Fruit fly (Drosophila melanogaster) whole organism, embryonic: ENCODE measurements around the gene Ask1.

ENCODE experiments used
- ATbp ChIP-seq: fragments of 200-800 bp; sonication (Bioruptor generic); optimal IDR thresholded peaks from 2 replicates; lab custom pipeline; 2017; ENCODE audit warnings: missing biosample characterization, mild to moderate bottlenecking, missing genetic modification characterization, missing genetic modification reagents
- Atf6 ChIP-seq: fragments of 200-800 bp; sonication (Bioruptor generic); IDR thresholded peaks from 2 replicates; pipeline ENCODE4 v1.3.6; 2022; ENCODE audit warnings: missing biosample characterization, missing genetic modification characterization
- CG12769 ChIP-seq: fragments of 200-800 bp; sonication (Bioruptor generic); optimal IDR thresholded peaks from 2 replicates; lab custom pipeline; 2019; ENCODE audit warnings: missing biosample characterization, mild to moderate bottlenecking, missing genetic modification characterization, moderate library complexity
- CG13775 ChIP-seq: fragments of 200-800 bp; sonication (Bioruptor generic); optimal IDR thresholded peaks from 3 replicates; lab custom pipeline; 2017; ENCODE audit warnings: missing biosample characterization, mild to moderate bottlenecking, missing genetic modification characterization
- CG14667 ChIP-seq: fragments of 200-800 bp; sonication (Bioruptor generic); IDR thresholded peaks from 2 replicates; pipeline ENCODE4 v1.3.6; 2022; ENCODE audit warnings: missing biosample characterization, missing genetic modification characterization
- CG15479 ChIP-seq: fragments of 200-800 bp; sonication (Bioruptor generic); optimal IDR thresholded peaks from 3 replicates; lab custom pipeline; 2019; ENCODE audit warnings: missing biosample characterization, mild to moderate bottlenecking, missing genetic modification characterization, moderate library complexity
- CG15514 ChIP-seq: fragments of 200-800 bp; sonication (Bioruptor generic); optimal IDR thresholded peaks from 3 replicates; lab custom pipeline; 2017; ENCODE audit warnings: missing biosample characterization, missing genetic modification characterization, mild to moderate bottlenecking, moderate library complexity, missing genetic modification reagents
- CG18262 ChIP-seq: fragments of 200-800 bp; optimal IDR thresholded peaks from 3 replicates; lab custom pipeline; 2019; ENCODE audit warnings: missing biosample characterization, mild to moderate bottlenecking, missing genetic modification characterization, moderate library complexity
- CG32532 ChIP-seq: fragments of 200-800 bp; sonication (Bioruptor generic); IDR thresholded peaks from 2 replicates; pipeline ENCODE4 v1.3.6; 2022; ENCODE audit warnings: missing biosample characterization, missing genetic modification characterization
- CG33213 ChIP-seq: fragments of 200-800 bp; sonication (Bioruptor generic); optimal IDR thresholded peaks from 3 replicates; lab custom pipeline; 2016; ENCODE audit warnings: missing biosample characterization, missing genetic modification characterization
- CG34224 ChIP-seq: fragments of 200-800 bp; sonication (Bioruptor generic); IDR thresholded peaks from 3 replicates; pipeline ENCODE4 v1.3.6; 2022; ENCODE audit warnings: missing biosample characterization, missing genetic modification characterization; ENCODE audit not compliant: partially characterized antibody
- CG3726 ChIP-seq: fragments of 200-800 bp; sonication (Bioruptor generic); IDR thresholded peaks from 3 replicates; pipeline ENCODE4, ENCODE4 v1.3.6; 2022; ENCODE audit warnings: missing biosample characterization, missing genetic modification characterization
- CG6683 ChIP-seq: fragments of 200-800 bp; sonication (Bioruptor generic); optimal IDR thresholded peaks from 2 replicates; lab custom pipeline; 2017; ENCODE audit warnings: missing biosample characterization, mild to moderate bottlenecking, missing genetic modification characterization, missing genetic modification reagents
- CG6854 ChIP-seq: fragments of 200-800 bp; sonication (Bioruptor generic); optimal IDR thresholded peaks from 3 replicates; lab custom pipeline; 2017; ENCODE audit warnings: missing biosample characterization, mild to moderate bottlenecking, missing genetic modification characterization
- CG7745 ChIP-seq: fragments of 200-800 bp; sonication (Bioruptor generic); optimal IDR thresholded peaks from 2 replicates; lab custom pipeline; 2018; ENCODE audit warnings: missing biosample characterization, mild to moderate bottlenecking, missing genetic modification characterization, moderate library complexity
- CG7839 ChIP-seq: fragments of 200-800 bp; sonication (Bioruptor generic); optimal IDR thresholded peaks from 3 replicates; lab custom pipeline; 2018; ENCODE audit warnings: missing biosample characterization, mild to moderate bottlenecking, missing genetic modification characterization, moderate library complexity
- CG8765 ChIP-seq: fragments of 200-800 bp; sonication (Bioruptor generic); IDR thresholded peaks from 2 replicates; pipeline ENCODE4 v1.3.6; 2022; ENCODE audit warnings: missing biosample characterization, missing genetic modification characterization
- CHES-1-like ChIP-seq: fragments of 200-800 bp; sonication (Bioruptor generic); optimal IDR thresholded peaks from 2 replicates; lab custom pipeline; 2016; ENCODE audit warnings: missing biosample characterization, missing genetic modification characterization
- Doc2 ChIP-seq: fragments of 200-800 bp; sonication (Bioruptor generic); IDR thresholded peaks from 2 replicates; pipeline ENCODE4 v1.3.6; 2022; ENCODE audit warnings: missing biosample characterization, missing genetic modification characterization
- Eip74EF ChIP-seq, 2 experiments: fragments of 200-800 bp in 1 of 2; fragments of >200 bp in 1 of 2; sonication (Bioruptor generic) in 1 of 2; optimal IDR thresholded peaks; 2 replicates each; lab custom pipeline; 2017 to 2019; ENCODE audit warnings: missing biosample characterization in 2 of 2, missing genetic modification characterization in 2 of 2, mild to moderate bottlenecking in 1 of 2, moderate library complexity in 1 of 2
- Fer1 ChIP-seq: fragments of 200-800 bp; sonication (Bioruptor generic); optimal IDR thresholded peaks from 2 replicates; lab custom pipeline; 2017; ENCODE audit warnings: missing biosample characterization, mild to moderate bottlenecking, missing genetic modification characterization
- H15 ChIP-seq: fragments of 200-800 bp; sonication (Bioruptor generic); IDR thresholded peaks from 3 replicates; pipeline ENCODE4 v1.3.6; 2022; ENCODE audit warnings: missing biosample characterization, missing genetic modification characterization
- H2.0 ChIP-seq: fragments of 200-800 bp; sonication (Bioruptor generic); IDR thresholded peaks from 2 replicates; pipeline ENCODE4 v1.3.6; 2022; ENCODE audit warnings: missing biosample characterization, missing genetic modification characterization
- HLHmδ ChIP-seq: fragments of 200-800 bp; sonication (Bioruptor generic); optimal IDR thresholded peaks from 2 replicates; lab custom pipeline; 2018; ENCODE audit warnings: missing biosample characterization, mild to moderate bottlenecking, missing genetic modification characterization, moderate library complexity
- Hmx ChIP-seq: fragments of 200-800 bp; sonication (Bioruptor generic); optimal IDR thresholded peaks from 2 replicates; lab custom pipeline; 2016; ENCODE audit warnings: missing biosample characterization, missing genetic modification characterization
- Lhr ChIP-seq: fragments of 200-800 bp; sonication (Bioruptor generic); optimal IDR thresholded peaks from 3 replicates; lab custom pipeline; 2017; ENCODE audit warnings: mild to moderate bottlenecking, missing biosample characterization, missing genetic modification reagents, missing genetic modification characterization
- NC2β ChIP-seq: fragments of 200-800 bp; sonication (Bioruptor generic); optimal IDR thresholded peaks from 2 replicates; lab custom pipeline; 2016; ENCODE audit warnings: missing biosample characterization, missing genetic modification characterization
- NFAT ChIP-seq: fragments of 200-800 bp; sonication (Bioruptor generic); IDR thresholded peaks from 2 replicates; pipeline ENCODE4 v1.3.6; 2022; ENCODE audit warnings: missing biosample characterization, missing genetic modification characterization
- Nf-YB ChIP-seq: fragments of 200-800 bp; sonication (Bioruptor generic); optimal IDR thresholded peaks from 3 replicates; lab custom pipeline; 2019; ENCODE audit warnings: missing biosample characterization, mild to moderate bottlenecking, missing genetic modification characterization, moderate library complexity
- Taf1 ChIP-seq: fragments of 200-800 bp; sonication (Bioruptor generic); IDR thresholded peaks from 2 replicates; pipeline ENCODE4 v1.3.6; 2022; ENCODE audit warnings: missing biosample characterization, missing genetic modification characterization
- ase ChIP-seq: fragments of 200-800 bp; sonication (Bioruptor generic); IDR thresholded peaks from 3 replicates; pipeline ENCODE4 v1.3.6; 2022; ENCODE audit warnings: missing biosample characterization, missing genetic modification characterization
- br ChIP-seq: fragments of >200 bp; optimal IDR thresholded peaks from 2 replicates; lab custom pipeline; 2017
- chif ChIP-seq, 2 experiments: fragments of 200-800 bp; sonication (Bioruptor generic); optimal IDR thresholded peaks; 3 replicates each; lab custom pipeline; 2016; ENCODE audit warnings: missing biosample characterization in 2 of 2, missing genetic modification characterization in 2 of 2
- croc ChIP-seq: fragments of 200-800 bp; sonication (Bioruptor generic); conservative IDR thresholded peaks from 3 replicates; pipeline ENCODE4 v1.3.6; 2022; ENCODE audit warnings: missing biosample characterization, missing genetic modification characterization
- cwo ChIP-seq: fragments of 200-800 bp; sonication (Bioruptor generic); optimal IDR thresholded peaks from 3 replicates; lab custom pipeline; 2017; ENCODE audit warnings: missing biosample characterization, missing genetic modification characterization, mild to moderate bottlenecking, moderate library complexity, missing genetic modification reagents
- esg ChIP-seq: fragments of 200-800 bp; sonication (Bioruptor generic); conservative IDR thresholded peaks from 2 replicates; pipeline ENCODE4 v1.3.6; 2022; ENCODE audit warnings: missing biosample characterization, missing genetic modification characterization
- eyg ChIP-seq: fragments of 200-800 bp; sonication (Bioruptor generic); optimal IDR thresholded peaks from 3 replicates; lab custom pipeline; 2016; ENCODE audit warnings: missing biosample characterization, missing genetic modification characterization
- fd64A ChIP-seq: fragments of 200-800 bp; sonication (Bioruptor generic); optimal IDR thresholded peaks from 3 replicates; lab custom pipeline; 2018; ENCODE audit warnings: missing biosample characterization, mild to moderate bottlenecking, missing genetic modification characterization
- fd96Cb ChIP-seq: fragments of 200-800 bp; sonication (Bioruptor generic); optimal IDR thresholded peaks from 2 replicates; lab custom pipeline; 2018; ENCODE audit warnings: missing biosample characterization, mild to moderate bottlenecking, missing genetic modification characterization, moderate library complexity
- fru ChIP-seq: fragments of >200 bp; optimal IDR thresholded peaks from 2 replicates; lab custom pipeline; 2017
- gfzf ChIP-seq: fragments of 200-800 bp; sonication (Bioruptor generic); optimal IDR thresholded peaks from 2 replicates; lab custom pipeline; 2016; ENCODE audit warnings: missing biosample characterization, mild to moderate bottlenecking, missing genetic modification characterization, moderate library complexity
- gsb ChIP-seq: fragments of 200-800 bp; sonication (Bioruptor generic); IDR thresholded peaks from 2 replicates; pipeline ENCODE4 v1.3.6; 2022; ENCODE audit warnings: missing biosample characterization, missing genetic modification characterization
- p53 ChIP-seq: fragments of 200-800 bp; sonication (Bioruptor generic); optimal IDR thresholded peaks from 2 replicates; lab custom pipeline; 2016; ENCODE audit warnings: missing biosample characterization, missing genetic modification characterization
- salm ChIP-seq: fragments of 200-800 bp; sonication (Bioruptor generic); optimal IDR thresholded peaks from 2 replicates; lab custom pipeline; 2018; ENCODE audit warnings: missing biosample characterization, mild to moderate bottlenecking, missing genetic modification characterization
- twi ChIP-seq: fragments of 200-800 bp; optimal IDR thresholded peaks from 2 replicates; lab custom pipeline; 2019; ENCODE audit warnings: missing biosample characterization, mild to moderate bottlenecking, missing genetic modification characterization, moderate library complexity
- unpg ChIP-seq: fragments of 200-800 bp; sonication (Bioruptor generic); optimal IDR thresholded peaks from 3 replicates; lab custom pipeline; 2018; ENCODE audit warnings: missing biosample characterization, mild to moderate bottlenecking, missing genetic modification characterization, moderate library complexity
- z ChIP-seq: fragments of 200-800 bp; sonication (Bioruptor generic); IDR thresholded peaks from 3 replicates; pipeline ENCODE4 v1.3.6; 2022; ENCODE audit warnings: missing biosample characterization, missing genetic modification characterization
- zen ChIP-seq: fragments of 200-800 bp; sonication (Bioruptor generic); optimal IDR thresholded peaks from 3 replicates; lab custom pipeline; 2018; ENCODE audit warnings: missing biosample characterization, mild to moderate bottlenecking, missing genetic modification characterization, moderate library complexity
- zfh2 ChIP-seq: fragments of 200-800 bp; sonication (Bioruptor generic); optimal IDR thresholded peaks from 2 replicates; lab custom pipeline; 2016; ENCODE audit warnings: missing biosample characterization, missing genetic modification characterization

Ask1 gene

DNA sequence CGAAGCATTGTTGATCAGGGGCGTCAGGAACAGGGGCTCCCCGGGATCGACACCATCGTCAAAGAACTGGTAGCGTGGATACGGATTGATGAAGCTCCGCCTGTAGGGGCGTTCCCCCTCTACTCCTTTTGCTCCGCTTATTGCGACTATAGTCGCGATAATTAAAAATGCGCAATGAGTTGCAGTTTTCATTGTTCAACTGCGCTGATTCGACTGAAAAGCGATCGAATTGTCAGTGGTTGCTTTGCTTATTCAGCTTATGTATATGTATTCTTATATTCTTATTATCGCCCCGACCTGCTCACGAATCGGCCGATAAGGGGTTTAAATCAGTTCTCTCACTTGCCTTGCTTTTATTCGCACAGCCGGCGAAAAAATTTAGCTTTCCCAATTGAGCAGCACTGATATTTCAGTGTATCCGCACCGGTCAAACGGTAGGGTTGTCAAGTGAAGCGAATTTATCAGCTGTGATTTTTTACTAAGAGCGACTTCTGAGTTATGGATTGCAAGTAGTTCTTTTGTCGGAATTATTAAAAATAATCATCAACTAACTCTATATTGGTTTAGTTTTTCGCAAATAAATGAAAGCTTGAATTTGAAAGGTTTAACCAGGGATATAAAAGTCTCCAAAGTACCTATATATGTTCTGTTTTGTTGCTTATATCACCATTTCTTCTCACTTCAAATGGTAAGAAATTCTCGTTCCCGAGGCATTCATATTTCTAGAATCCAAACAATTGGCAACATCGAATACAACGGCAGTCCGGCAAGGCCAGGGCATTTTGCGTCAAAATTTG, 15.3 kb upstream of the Ask1 start, which contains the start of the genes CG4572 and CG4686 (continued):
- peak; percentile 53 for TF ChIP-seq CG8765 (GFP tag; lab: Robert Waterston, UW)
- TF ChIP-seq CG32532 (GFP tag; lab: Robert Waterston, UW) = peak; percentile 86
- TF ChIP-seq Eip74EF (GFP tag; optimal IDR thresholded peaks at IDR 0.05; lab: Kevin White, UChicago) = no peak
- no peak for TF ChIP-seq eyg (GFP tag; lab: Kevin White, UChicago)
- no peak for TF ChIP-seq fru
- TF ChIP-seq CG34224 (GFP tag; lab: Robert Waterston, UW) = no peak
- peak; percentile 85 for TF ChIP-seq CHES-1-like
- peak; percentile 48 for TF ChIP-seq salm (tag; lab: Kevin White, UChicago)
- TF ChIP-seq gfzf (GFP tag; lab: Kevin White, UChicago) = peak; percentile 32
- TF ChIP-seq Fer1 = peak; percentile 75
- no peak for TF ChIP-seq CG7745 (tag; lab: Kevin White, UChicago)
- TF ChIP-seq NFAT (GFP tag; lab: Robert Waterston, UW) = peak; percentile 37
- peak; percentile 28 for TF ChIP-seq Nf-YB
- TF ChIP-seq HLHmδ = no peak
- no peak for TF ChIP-seq CG12769 (tag; lab: Kevin White, UChicago)
- TF ChIP-seq twi (tag; lab: Kevin White, UChicago) = peak; percentile 66
- TF ChIP-seq br (lab: Kevin White, UChicago) = no peak
- TF ChIP-seq CG6683 (GFP tag; lab: Kevin White, UChicago) = peak; percentile 38
- peak; percentile 72 for TF ChIP-seq zen (tag; lab: Kevin White, UChicago)
- peak; percentile 60 to 62 for TF ChIP-seq chif (GFP tag; optimal IDR thresholded peaks at IDR 0.05; lab: Kevin White, UChicago)
- TF ChIP-seq fd64A = no peak
- peak; percentile 69 for TF ChIP-seq CG33213 (GFP tag; lab: Kevin White, UChicago)
- TF ChIP-seq CG15514 (GFP tag; lab: Kevin White, UChicago) = peak; percentile 91
- TF ChIP-seq CG7839 (tag; lab: Kevin White, UChicago) = peak; percentile 69
- TF ChIP-seq H2.0 (GFP tag; lab: Robert Waterston, UW) = no peak; the same call in 1 of the 2 replicates
- TF ChIP-seq Atf6 (GFP tag; lab: Robert Waterston, UW) = peak; percentile 55; the same call in 1 of the 2 replicates
- peak; percentile 65 for TF ChIP-seq ase (GFP tag; lab: Robert Waterston, UW)
- no peak for TF ChIP-seq gsb (GFP tag; lab: Robert Waterston, UW)
- peak; percentile 6; the same call in 1 of the 2 replicates for TF ChIP-seq Taf1 (GFP tag; lab: Robert Waterston, UW)
- peak; percentile 25 for TF ChIP-seq ATbp (GFP tag; lab: Kevin White, UChicago)
- TF ChIP-seq esg (GFP tag; lab: Robert Waterston, UW) = peak; percentile 35; the same call in 1 of the 2 replicates
- peak; percentile 69 for TF ChIP-seq fd96Cb (tag; lab: Kevin White, UChicago)
- peak; percentile 70 for TF ChIP-seq croc (GFP tag; lab: Robert Waterston, UW)
- TF ChIP-seq p53 (GFP tag; lab: Kevin White, UChicago) = peak; percentile 43
- peak; percentile 74 for TF ChIP-seq CG13775 (GFP tag; lab: Kevin White, UChicago)
- peak; percentile 48 for TF ChIP-seq Lhr (GFP tag; lab: Kevin White, UChicago)
- TF ChIP-seq CG18262 (tag; lab: Kevin White, UChicago) = no peak
- no peak for TF ChIP-seq z (GFP tag; lab: Robert Waterston, UW)
- peak; percentile 61 for TF ChIP-seq Hmx (GFP tag; lab: Kevin White, UChicago)
- TF ChIP-seq CG14667 = peak; percentile 69
- peak; percentile 57 for TF ChIP-seq cwo (GFP tag; lab: Kevin White, UChicago)
- peak; percentile 68 for TF ChIP-seq unpg (GFP tag; lab: Kevin White, UChicago)
- TF ChIP-seq H15 (GFP tag; lab: Robert Waterston, UW) = peak; percentile 76
- peak; percentile 67 for TF ChIP-seq NC2β (GFP tag; lab: Kevin White, UChicago)
- TF ChIP-seq zfh2 (GFP tag; lab: Kevin White, UChicago) = peak; percentile 82
- no peak; the same call in 2 of the 3 replicates for TF ChIP-seq CG3726 (GFP tag; lab: Robert Waterston, UW)
- no peak for TF ChIP-seq CG6854 (GFP tag; lab: Kevin White, UChicago)
- no peak for TF ChIP-seq Doc2 (GFP tag; lab: Robert Waterston, UW)
- TF ChIP-seq CG15479 (GFP tag; lab: Kevin White, UChicago) = no peak
